Fruit fly (Drosophila melanogaster) whole organism, embryonic: ENCODE data around the gene Ifrd1.

Source experiments
- Ada2b ChIP-seq: fragments of 200-800 bp; sonication (Bioruptor generic); IDR thresholded peaks from 2 replicates; pipeline ENCODE4 v1.3.6; 2022; ENCODE audit warnings: missing biosample characterization, missing genetic modification characterization
- BEAF-32 ChIP-seq: fragments of 200-800 bp; sonication (Bioruptor generic); optimal IDR thresholded peaks from 3 replicates; lab custom pipeline; 2017; ENCODE audit warnings: missing biosample characterization, missing genetic modification characterization, mild to moderate bottlenecking, moderate library complexity, missing genetic modification reagents
- CG10209 ChIP-seq: fragments of 200-800 bp; sonication (Bioruptor generic); optimal IDR thresholded peaks from 3 replicates; lab custom pipeline; 2017; ENCODE audit warnings: missing biosample characterization, mild to moderate bottlenecking, missing genetic modification characterization, missing genetic modification reagents
- CG10321 ChIP-seq: fragments of 200-800 bp; sonication (Bioruptor generic); IDR thresholded peaks from 2 replicates; pipeline ENCODE4 v1.3.6; 2022; ENCODE audit warnings: missing biosample characterization, missing genetic modification characterization
- CG10959 ChIP-seq: fragments of 200-800 bp; sonication (Bioruptor generic); IDR thresholded peaks from 2 replicates; pipeline ENCODE4 v1.3.6; 2022; ENCODE audit warnings: missing biosample characterization, missing genetic modification characterization
- CG11398 ChIP-seq: fragments of 200-800 bp; sonication (Bioruptor generic); optimal IDR thresholded peaks from 2 replicates; lab custom pipeline; 2016; ENCODE audit warnings: missing biosample characterization, missing genetic modification characterization
- CG11696 ChIP-seq: fragments of 200-800 bp; sonication (Bioruptor generic); IDR thresholded peaks from 2 replicates; pipeline ENCODE4 v1.3.6; 2022; ENCODE audit warnings: missing biosample characterization, missing genetic modification characterization
- CG15601 ChIP-seq: fragments of 200-800 bp; sonication (Bioruptor generic); optimal IDR thresholded peaks from 3 replicates; lab custom pipeline; 2019; ENCODE audit warnings: missing biosample characterization, mild to moderate bottlenecking, missing genetic modification characterization, moderate library complexity
- CG16813 ChIP-seq: fragments of 200-800 bp; sonication (Bioruptor generic); IDR thresholded peaks from 3 replicates; pipeline ENCODE4 v1.3.6; 2022; ENCODE audit warnings: missing biosample characterization, missing genetic modification characterization; ENCODE audit not compliant: partially characterized antibody
- CG1832 ChIP-seq: fragments of 200-800 bp; sonication (Bioruptor generic); optimal IDR thresholded peaks from 2 replicates; lab custom pipeline; 2017; ENCODE audit warnings: missing biosample characterization, mild to moderate bottlenecking, missing genetic modification characterization, inconsistent platforms
- CG18619 ChIP-seq: fragments of 200-800 bp; sonication (Bioruptor generic); optimal IDR thresholded peaks from 3 replicates; lab custom pipeline; 2017; ENCODE audit warnings: missing biosample characterization, mild to moderate bottlenecking, missing genetic modification characterization
- CG2116 ChIP-seq: fragments of 200-800 bp; sonication (Bioruptor generic); optimal IDR thresholded peaks from 3 replicates; lab custom pipeline; 2018; ENCODE audit warnings: missing biosample characterization, mild to moderate bottlenecking, missing genetic modification characterization
- CG2199 ChIP-seq: fragments of 200-800 bp; sonication (Bioruptor generic); IDR thresholded peaks from 3 replicates; pipeline ENCODE4 v1.3.6; 2022; ENCODE audit warnings: missing biosample characterization, missing genetic modification characterization
- CG2889 ChIP-seq: fragments of 200-800 bp; sonication (Bioruptor generic); IDR thresholded peaks from 3 replicates; pipeline ENCODE4 v1.3.6; 2022; ENCODE audit warnings: missing biosample characterization, missing genetic modification characterization
- CG30431 ChIP-seq: fragments of 200-800 bp; sonication (Bioruptor generic); optimal IDR thresholded peaks from 2 replicates; lab custom pipeline; 2017; ENCODE audit warnings: missing biosample characterization, missing genetic modification characterization
- CG3163 ChIP-seq: fragments of 200-800 bp; sonication (Bioruptor generic); optimal IDR thresholded peaks from 3 replicates; lab custom pipeline; 2016; ENCODE audit warnings: missing biosample characterization, missing genetic modification characterization
- CG32767 ChIP-seq: fragments of 200-800 bp; sonication (Bioruptor generic); IDR thresholded peaks from 2 replicates; pipeline ENCODE4 v1.3.6; 2022; ENCODE audit warnings: missing biosample characterization, missing genetic modification characterization
- CG3407 ChIP-seq: fragments of 200-800 bp; sonication (Bioruptor generic); optimal IDR thresholded peaks from 2 replicates; lab custom pipeline; 2018; ENCODE audit warnings: missing biosample characterization, mild to moderate bottlenecking, missing genetic modification characterization
- CG34422 ChIP-seq: fragments of 200-800 bp; sonication (Bioruptor generic); IDR thresholded peaks from 3 replicates; pipeline ENCODE4 v1.3.6; 2022; ENCODE audit warnings: missing biosample characterization, missing genetic modification characterization
- CG5180 ChIP-seq: fragments of 200-800 bp; sonication (Bioruptor generic); optimal IDR thresholded peaks from 3 replicates; lab custom pipeline; 2017; ENCODE audit warnings: missing biosample characterization, missing genetic modification characterization, mild to moderate bottlenecking, moderate library complexity, missing genetic modification reagents
- CG6175 ChIP-seq: fragments of 200-800 bp; sonication (Bioruptor generic); IDR thresholded peaks from 3 replicates; pipeline ENCODE4 v1.3.6; 2022; ENCODE audit warnings: missing biosample characterization, missing genetic modification characterization
- CG7839 ChIP-seq: fragments of 200-800 bp; sonication (Bioruptor generic); optimal IDR thresholded peaks from 3 replicates; lab custom pipeline; 2018; ENCODE audit warnings: missing biosample characterization, mild to moderate bottlenecking, missing genetic modification characterization, moderate library complexity
- CG8281 ChIP-seq: fragments of 200-800 bp; sonication (Bioruptor generic); optimal IDR thresholded peaks from 2 replicates; lab custom pipeline; 2018; ENCODE audit warnings: missing biosample characterization, mild to moderate bottlenecking, missing genetic modification characterization, moderate library complexity
- CG8290 ChIP-seq, 3 experiments: fragments of 200-800 bp; sonication (Bioruptor generic); optimal IDR thresholded peaks; 2 replicates each; lab custom pipeline; 2016 to 2019; ENCODE audit warnings: missing biosample characterization in 3 of 3, missing genetic modification characterization in 3 of 3, mild to moderate bottlenecking in 2 of 3, moderate library complexity in 1 of 3
- CG9609 ChIP-seq: fragments of 200-800 bp; sonication (Bioruptor generic); optimal IDR thresholded peaks from 3 replicates; lab custom pipeline; 2016; ENCODE audit warnings: missing biosample characterization, missing genetic modification characterization
- Camta ChIP-seq: fragments of 200-800 bp; sonication (Bioruptor generic); optimal IDR thresholded peaks from 2 replicates; lab custom pipeline; 2016; ENCODE audit warnings: missing biosample characterization, missing genetic modification characterization
- Deaf1 ChIP-seq: fragments of 200-800 bp; optimal IDR thresholded peaks from 3 replicates; lab custom pipeline; 2019; ENCODE audit warnings: missing biosample characterization, mild to moderate bottlenecking, missing genetic modification characterization, moderate library complexity
- Dfd ChIP-seq, 2 experiments: fragments of >200 bp; optimal IDR thresholded peaks; 2 replicates each; lab custom pipeline; 2017; ENCODE audit warnings: missing biosample characterization in 2 of 2, missing genetic modification characterization in 2 of 2
- Dll ChIP-seq: fragments of 200-800 bp; sonication (Bioruptor generic); IDR thresholded peaks from 4 replicates; pipeline ENCODE4 v1.3.6; 2022; ENCODE audit warnings: missing biosample characterization, missing genetic modification characterization; ENCODE audit not compliant: partially characterized antibody
- Med ChIP-seq: fragments of 200-800 bp; sonication (Bioruptor generic); peaks from one replicate; lab custom pipeline; 2016; ENCODE audit warnings: missing biosample characterization, missing genetic modification characterization, mild to moderate bottlenecking, inconsistent platforms, moderate library complexity
- NK7.1 ChIP-seq: fragments of 200-800 bp; sonication (Bioruptor generic); optimal IDR thresholded peaks from 3 replicates; lab custom pipeline; 2016; ENCODE audit warnings: missing biosample characterization, missing genetic modification characterization
- Usf ChIP-seq: fragments of 200-800 bp; sonication (Bioruptor generic); optimal IDR thresholded peaks from 2 replicates; lab custom pipeline; 2017; ENCODE audit warnings: missing genotype, missing biosample characterization, missing genetic modification characterization
- abd-A ChIP-seq: fragments of 200-800 bp; sonication (Bioruptor generic); optimal IDR thresholded peaks from 3 replicates; lab custom pipeline; 2019; ENCODE audit warnings: missing biosample characterization, mild to moderate bottlenecking, missing genetic modification characterization, moderate library complexity
- ase ChIP-seq: fragments of 200-800 bp; sonication (Bioruptor generic); IDR thresholded peaks from 3 replicates; pipeline ENCODE4 v1.3.6; 2022; ENCODE audit warnings: missing biosample characterization, missing genetic modification characterization
- bbx ChIP-seq: fragments of 200-800 bp; sonication (Bioruptor generic); IDR thresholded peaks from 2 replicates; pipeline ENCODE4 v1.3.6; 2022; ENCODE audit warnings: missing biosample characterization, missing genetic modification characterization; ENCODE audit not compliant: partially characterized antibody
- chm ChIP-seq: fragments of 200-800 bp; sonication (Bioruptor generic); IDR thresholded peaks from 2 replicates; pipeline ENCODE4 v1.3.6; 2022; ENCODE audit warnings: missing biosample characterization, missing genetic modification characterization
- ci ChIP-seq: fragments of 200-800 bp; sonication (Bioruptor generic); IDR thresholded peaks from 3 replicates; pipeline ENCODE4 v1.3.6; 2022; ENCODE audit warnings: missing biosample characterization, missing genetic modification characterization
- eve ChIP-seq, 2 experiments: fragments of >200 bp; optimal IDR thresholded peaks; 2 replicates each; lab custom pipeline; 2017; ENCODE audit warnings: missing biosample characterization in 2 of 2, missing genetic modification characterization in 2 of 2
- insv ChIP-seq, 2 experiments: fragments of 200-800 bp; sonication (Bioruptor generic); optimal IDR thresholded peaks; 3 replicates each; lab custom pipeline; 2016 to 2018; ENCODE audit warnings: missing biosample characterization in 2 of 2, missing genetic modification characterization in 2 of 2
- kay ChIP-seq: fragments of 200-800 bp; sonication (Bioruptor generic); optimal IDR thresholded peaks from 2 replicates; lab custom pipeline; 2016; ENCODE audit warnings: missing biosample characterization, missing genetic modification characterization
- kni ChIP-seq: fragments of 200-800 bp; sonication (Bioruptor generic); optimal IDR thresholded peaks from 3 replicates; lab custom pipeline; 2017; ENCODE audit warnings: mild to moderate bottlenecking, missing biosample characterization, missing genetic modification reagents, missing genetic modification characterization
- nerfin-1 ChIP-seq: fragments of 200-800 bp; sonication (Bioruptor generic); optimal IDR thresholded peaks from 3 replicates; lab custom pipeline; 2019; ENCODE audit warnings: missing biosample characterization, mild to moderate bottlenecking, missing genetic modification characterization, moderate library complexity
- p53 ChIP-seq: fragments of 200-800 bp; sonication (Bioruptor generic); optimal IDR thresholded peaks from 2 replicates; lab custom pipeline; 2016; ENCODE audit warnings: missing biosample characterization, missing genetic modification characterization
- pros ChIP-seq: fragments of 200-800 bp; sonication (Bioruptor generic); optimal IDR thresholded peaks from 3 replicates; lab custom pipeline; 2019; ENCODE audit warnings: missing biosample characterization, mild to moderate bottlenecking, missing genetic modification characterization, moderate library complexity
- pum ChIP-seq: fragments of 200-800 bp; sonication (Bioruptor generic); optimal IDR thresholded peaks from 2 replicates; lab custom pipeline; 2016; ENCODE audit warnings: missing biosample characterization, missing genetic modification characterization
- scrt ChIP-seq: fragments of 200-800 bp; sonication (Bioruptor generic); optimal IDR thresholded peaks from 2 replicates; lab custom pipeline; 2018; ENCODE audit warnings: missing biosample characterization, mild to moderate bottlenecking, missing genetic modification characterization, moderate library complexity
- sd ChIP-seq: fragments of 200-800 bp; sonication (Bioruptor generic); optimal IDR thresholded peaks from 3 replicates; lab custom pipeline; 2018; ENCODE audit warnings: missing biosample characterization, mild to moderate bottlenecking, missing genetic modification characterization, moderate library complexity
- sens ChIP-seq: fragments of 200-800 bp; sonication (Bioruptor generic); peaks from one replicate; lab custom pipeline; 2016; ENCODE audit warnings: missing biosample characterization, missing genetic modification characterization
- seq ChIP-seq: fragments of 200-800 bp; sonication (Bioruptor generic); IDR thresholded peaks from 2 replicates; pipeline ENCODE4 v1.3.6; 2022; ENCODE audit warnings: missing biosample characterization, missing genetic modification characterization
- sima ChIP-seq: fragments of 200-800 bp; sonication (Bioruptor generic); optimal IDR thresholded peaks from 2 replicates; lab custom pipeline; 2016; ENCODE audit warnings: missing biosample characterization, missing genetic modification characterization
- so ChIP-seq: fragments of 200-800 bp; sonication (Bioruptor generic); IDR thresholded peaks from 3 replicates; pipeline ENCODE4 v1.3.6; 2022; ENCODE audit warnings: missing biosample characterization, missing genetic modification characterization

The Ifrd1 gene

dm6 chr2L:2898247-2898646 lies 24.0 kb upstream of the Ifrd1 start:
- TF ChIP-seq bbx, result 0 out of 2 replicates have a peak, but pooled peaks have one; percentile 15
- TF ChIP-seq CG11696 (GFP tag; lab: Robert Waterston, UW), result no peak
- TF ChIP-seq Med (GFP tag; lab: Kevin White, UChicago), result peak; percentile 53
- TF ChIP-seq CG10321 (GFP tag; lab: Robert Waterston, UW), result peak; percentile 62; the same call in 1 of the 2 replicates
- TF ChIP-seq NK7.1 (GFP tag; lab: Kevin White, UChicago), result no peak
- TF ChIP-seq CG9609 (GFP tag; lab: Kevin White, UChicago), result no peak
- TF ChIP-seq abd-A, result peak; percentile 32
- no peak for TF ChIP-seq insv (GFP tag; optimal IDR thresholded peaks at IDR 0.05; lab: Kevin White, UChicago)
- TF ChIP-seq CG5180 (GFP tag; lab: Kevin White, UChicago), result peak; percentile 79
- peak; percentile 66 for TF ChIP-seq CG1832 (GFP tag; lab: Kevin White, UChicago)
- 0 out of 3 replicates have a peak, but pooled peaks have one; percentile 19 for TF ChIP-seq CG2199
- TF ChIP-seq ci (GFP tag; lab: Robert Waterston, UW), result 0 out of 3 replicates have a peak, but pooled peaks have one; percentile 23
- TF ChIP-seq Deaf1, result peak; percentile 31
- no peak for TF ChIP-seq ase (GFP tag; lab: Robert Waterston, UW)
- peak; percentile 58 for TF ChIP-seq nerfin-1 (tag; lab: Kevin White, UChicago)
- no peak for TF ChIP-seq CG8290 (GFP tag; optimal IDR thresholded peaks at IDR 0.05; lab: Kevin White, UChicago)
- peak in 1 of 2 experiments; percentile 26 for TF ChIP-seq CG8290 (tag; optimal IDR thresholded peaks at IDR 0.05; lab: Kevin White, UChicago)
- TF ChIP-seq CG18619 (GFP tag; lab: Kevin White, UChicago), result no peak
- peak; percentile 20 for TF ChIP-seq sd (tag; lab: Kevin White, UChicago)
- TF ChIP-seq CG16813 (GFP tag; lab: Robert Waterston, UW), result 0 out of 3 replicates have a peak, but pooled peaks have one; percentile 12
- peak; percentile 25 for TF ChIP-seq pros
- peak; percentile 57 for TF ChIP-seq CG10209
- TF ChIP-seq kni, result peak; percentile 4
- 0 out of 2 replicates have a peak, but pooled peaks have one; percentile 38 for TF ChIP-seq seq (GFP tag; lab: Robert Waterston, UW)

dm6 chr2L:2897710-2898109 lies 23.4 kb upstream of the Ifrd1 start:
- TF ChIP-seq chm (GFP tag; lab: Robert Waterston, UW) (no peak), so (GFP tag; lab: Robert Waterston, UW) (no peak), CG15601 (tag; lab: Kevin White, UChicago) (peak; percentile 3), CG10959 (GFP tag; lab: Robert Waterston, UW) (no peak), CG11398 (no peak), sens (peak; percentile 74), Ada2b (GFP tag; lab: Robert Waterston, UW) (no peak), CG2199 (no peak), CG2889 (GFP tag; lab: Robert Waterston, UW) (no peak), kay (GFP tag; lab: Kevin White, UChicago) (no peak), CG2116 (no peak), CG3163 (GFP tag; lab: Kevin White, UChicago) (no peak), BEAF-32 (GFP tag; lab: Kevin White, UChicago) (no peak), CG3407 (GFP tag; lab: Kevin White, UChicago) (no peak), CG32767 (no peak), pum (GFP tag; lab: Kevin White, UChicago) (no peak), Dll (GFP tag; lab: Robert Waterston, UW) (no peak), CG7839 (tag; lab: Kevin White, UChicago) (no peak), scrt (GFP tag; lab: Kevin White, UChicago) (no peak), sima (no peak), Usf (GFP tag; lab: Kevin White, UChicago) (no peak), CG8281 (tag; lab: Kevin White, UChicago) (no peak), CG34422 (no peak), eve (GFP tag; optimal IDR thresholded peaks at IDR 0.05; lab: Kevin White, UChicago) (peak in 1 of 2 experiments; percentile 69), Camta (GFP tag; lab: Kevin White, UChicago) (no peak), p53 (GFP tag; lab: Kevin White, UChicago) (no peak), CG30431 (GFP tag; lab: Kevin White, UChicago) (no peak), Dfd (GFP tag; optimal IDR thresholded peaks at IDR 0.05; lab: Kevin White, UChicago) (no peak), CG6175 (GFP tag; lab: Robert Waterston, UW) (no peak)
